Worm (Caenorhabditis elegans) whole organism, early embryonic: ENCODE results near the gene clec-80.
"Not testable (repeated sequence)": the region's sequence is repeated elsewhere in the genome, so short reads cannot be mapped to it uniquely, and the experiment has no call there.

Experiments
- B0310.2 ChIP-seq: sonication (generic microtip); optimal IDR thresholded peaks from 2 replicates; lab custom pipeline; 2016; ENCODE audit warnings: mild to moderate bottlenecking, missing genetic modification characterization, missing compliant biosample characterization
- F13C5.2 ChIP-seq: sonication (generic microtip); optimal IDR thresholded peaks from 2 replicates; lab custom pipeline; 2017; ENCODE audit warnings: mild to moderate bottlenecking, missing genetic modification characterization, inconsistent platforms, missing compliant biosample characterization
- aly-1 ChIP-seq: sonication (generic microtip); optimal IDR thresholded peaks from 2 replicates; lab custom pipeline; 2016; ENCODE audit warnings: missing genetic modification characterization, missing compliant biosample characterization
- ama-1 ChIP-seq: fragments of 150-350 bp; optimal IDR thresholded peaks from 2 replicates; lab custom pipeline; 2014
- ceh-13 ChIP-seq: fragments of 200-800 bp; sonication (Bioruptor generic); optimal IDR thresholded peaks from 2 replicates; lab custom pipeline; 2018; ENCODE audit warnings: mild to moderate bottlenecking, missing genetic modification characterization, missing compliant biosample characterization
- ceh-36 ChIP-seq: sonication (generic microtip); optimal IDR thresholded peaks from 2 replicates; lab custom pipeline; 2016; ENCODE audit warnings: missing genetic modification characterization, inconsistent platforms, missing compliant biosample characterization
- ets-7 ChIP-seq: sonication (generic microtip); optimal IDR thresholded peaks from 2 replicates; lab custom pipeline; 2016; ENCODE audit warnings: missing genotype, missing genetic modification characterization, missing compliant biosample characterization
- flt-1 ChIP-seq: fragments of 200-800 bp; sonication (Bioruptor generic); IDR thresholded peaks from 2 replicates; pipeline ENCODE4 v1.3.6; 2022; ENCODE audit warnings: missing genetic modification characterization, missing compliant biosample characterization
- hmbx-1 ChIP-seq: sonication (generic microtip); optimal IDR thresholded peaks from 2 replicates; lab custom pipeline; 2016; ENCODE audit warnings: mild to moderate bottlenecking, missing genetic modification characterization, missing compliant biosample characterization
- hmg-4 ChIP-seq: fragments of 200-800 bp; sonication (Bioruptor generic); optimal IDR thresholded peaks from 2 replicates; lab custom pipeline; 2018; ENCODE audit warnings: mild to moderate bottlenecking, missing genetic modification characterization, missing compliant biosample characterization
- hnd-1 ChIP-seq: sonication (generic microtip); optimal IDR thresholded peaks from 2 replicates; lab custom pipeline; 2016; ENCODE audit warnings: missing genetic modification characterization, missing compliant biosample characterization
- pes-1 ChIP-seq: fragments of 200-800 bp; sonication (Bioruptor generic); IDR thresholded peaks from 2 replicates; pipeline ENCODE4 v1.3.6; 2022; ENCODE audit warnings: missing genetic modification reagents, missing genetic modification characterization, missing compliant biosample characterization
- scrt-1 ChIP-seq: fragments of 200-800 bp; sonication (Bioruptor generic); IDR thresholded peaks from 2 replicates; pipeline ENCODE4 v1.3.6; 2022; ENCODE audit warnings: missing genetic modification characterization, missing compliant biosample characterization
- sea-1 ChIP-seq: fragments of 200-800 bp; sonication (Bioruptor generic); conservative IDR thresholded peaks from 2 replicates; pipeline ENCODE4 v1.3.6; 2022; ENCODE audit warnings: missing genetic modification characterization, missing compliant biosample characterization
- tbx-11 ChIP-seq: fragments of 200-800 bp; sonication (Bioruptor generic); IDR thresholded peaks from 2 replicates; pipeline ENCODE4 v1.3.6; 2022; ENCODE audit warnings: missing genetic modification characterization, missing compliant biosample characterization
- tbx-37 ChIP-seq: fragments of 200-800 bp; sonication (Bioruptor generic); conservative IDR thresholded peaks from 2 replicates; pipeline ENCODE4 v1.3.6; 2022; ENCODE audit warnings: missing genetic modification reagents, missing genetic modification characterization, missing compliant biosample characterization
- tra-4 ChIP-seq: sonication (generic microtip); optimal IDR thresholded peaks from 2 replicates; lab custom pipeline; 2017; ENCODE audit warnings: missing genetic modification characterization, missing compliant biosample characterization

Gene clec-80

DNA sequence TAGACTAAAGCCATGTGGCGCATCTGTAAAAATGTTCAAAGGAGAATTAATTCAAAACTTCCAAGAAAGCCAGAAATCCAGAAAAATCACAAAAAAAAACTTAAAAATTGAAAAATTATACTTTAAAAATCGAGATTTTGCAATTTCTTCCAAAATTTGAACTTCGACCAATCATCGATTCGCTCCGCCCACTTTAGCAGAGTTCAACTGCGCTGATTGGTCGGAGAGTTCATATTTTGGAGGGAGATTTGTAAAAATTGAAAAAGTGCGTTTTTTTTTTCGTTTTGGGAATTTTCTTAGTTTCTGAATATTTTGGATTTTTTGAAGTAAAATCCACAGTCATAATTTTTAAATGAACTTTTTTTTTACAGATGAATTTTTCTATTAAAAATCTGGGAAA lies 29.6 kb upstream of the clec-80 start:
- TF ChIP-seq sea-1 (no peak), flt-1 (GFP tag; lab: Robert Waterston, UW) (no peak), tbx-11 (no peak), tbx-37 (GFP tag; lab: Robert Waterston, UW) (no peak), ama-1 (lab: Kevin White, UChicago) (no peak)

- TF ChIP-seq F13C5.2 (tag; lab: Kevin White, UChicago) (no peak), ceh-13 (GFP tag; lab: Kevin White, UChicago) (no peak), sea-1 (no peak), B0310.2 (tag; lab: Kevin White, UChicago) (no peak), hnd-1 (tag; lab: Kevin White, UChicago) (no peak), ets-7 (tag; lab: Kevin White, UChicago) (no peak), tbx-37 (GFP tag; lab: Robert Waterston, UW) (no peak), scrt-1 (GFP tag; lab: Robert Waterston, UW) (no peak), aly-1 (tag; lab: Kevin White, UChicago) (no peak), flt-1 (GFP tag; lab: Robert Waterston, UW) (no peak), ama-1 (lab: Kevin White, UChicago) (no peak)
Observed at ce11 chrIV:2798339-2798738, 25.2 kb upstream of the clec-80 start, which contains the start of gene Y54G2A.52. Gene Y54G2A.52, minus strand, starts transcription at chrIV:2798686.

DNA sequence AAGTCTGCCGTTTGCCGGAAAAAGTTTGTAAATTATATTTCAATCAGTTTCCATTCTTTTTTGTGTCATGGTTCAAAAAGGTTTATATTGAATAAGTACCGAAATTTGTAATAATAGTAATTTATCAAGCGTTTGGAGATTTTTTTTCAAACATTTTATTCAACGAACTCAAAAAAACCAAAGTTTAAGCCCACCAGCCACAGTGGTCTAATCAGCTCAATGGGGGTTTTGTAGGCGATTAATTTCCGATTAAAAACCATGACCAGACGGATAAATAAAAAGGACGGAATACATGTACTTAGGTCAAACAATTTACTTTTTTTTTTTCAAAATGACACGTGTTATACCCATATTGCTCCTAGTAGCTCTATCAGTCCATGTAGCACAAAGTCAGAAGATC lies 24.2 kb upstream of the clec-80 start, which contains the start of gene Y54G2A.10:
Y54G2A.10 (plus strand) TSS at position 301 of the 400 bp plus-strand sequence.
- TF ChIP-seq ets-7 (tag; lab: Kevin White, UChicago) (no peak), sea-1 (no peak), tbx-11 (no peak), F13C5.2 (tag; lab: Kevin White, UChicago) (no peak), B0310.2 (tag; lab: Kevin White, UChicago) (no peak), ama-1 (lab: Kevin White, UChicago) (no peak), scrt-1 (GFP tag; lab: Robert Waterston, UW) (no peak), hnd-1 (tag; lab: Kevin White, UChicago) (no peak), hmbx-1 (no peak), tbx-37 (GFP tag; lab: Robert Waterston, UW) (no peak), ceh-36 (tag; lab: Kevin White, UChicago) (no peak), aly-1 (tag; lab: Kevin White, UChicago) (no peak), flt-1 (GFP tag; lab: Robert Waterston, UW) (no peak), tra-4 (no peak), ceh-13 (GFP tag; lab: Kevin White, UChicago) (no peak)

ce11 chrIV:2799890-2800289 lies 23.7 kb upstream of the clec-80 start:
- TF ChIP-seq B0310.2 (tag; lab: Kevin White, UChicago) = no peak
- no peak for TF ChIP-seq pes-1 (GFP tag; lab: Robert Waterston, UW)
- TF ChIP-seq ama-1 (lab: Kevin White, UChicago) = no peak
- TF ChIP-seq tra-4 = no peak
- no peak for TF ChIP-seq hmbx-1

DNA sequence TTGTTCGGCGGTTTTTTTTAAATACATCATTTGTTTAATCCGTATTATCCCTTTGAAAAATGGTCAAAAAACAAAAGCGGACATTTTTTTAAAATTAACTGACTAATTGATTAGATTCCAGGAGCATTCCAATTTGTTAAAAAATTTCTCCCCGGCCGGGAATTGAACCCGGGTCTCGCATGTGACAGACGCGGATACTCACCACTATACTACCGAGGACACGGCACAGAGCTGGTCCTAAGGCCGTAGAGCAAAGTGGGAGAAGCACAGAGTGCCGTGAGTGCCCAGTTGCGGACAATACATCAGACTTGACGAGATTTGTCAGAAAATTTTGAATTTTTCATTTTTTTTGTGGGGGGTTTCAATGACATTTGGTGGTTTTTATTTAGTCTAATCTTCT lies 22.5 kb upstream of the clec-80 start:
- TF ChIP-seq flt-1 (GFP tag; lab: Robert Waterston, UW) (0 out of 2 replicates have a peak, but pooled peaks have one; percentile 13), F13C5.2 (tag; lab: Kevin White, UChicago) (no peak), hnd-1 (tag; lab: Kevin White, UChicago) (no peak), scrt-1 (GFP tag; lab: Robert Waterston, UW) (peak; percentile 38; the same call in 1 of the 2 replicates), pes-1 (GFP tag; lab: Robert Waterston, UW) (peak; percentile 54; the same call in 1 of the 2 replicates)

ce11 chrIV:2801558-2801957 lies 22.0 kb upstream of the clec-80 start, which contains the start of gene Y54G2A.44:
Gene Y54G2A.44, plus strand, starts transcription at chrIV:2801858.
- not testable (repeated sequence) for TF ChIP-seq hmg-4 (GFP tag; lab: Kevin White, UChicago); scrt-1 (GFP tag; lab: Robert Waterston, UW); F13C5.2 (tag; lab: Kevin White, UChicago)

DNA sequence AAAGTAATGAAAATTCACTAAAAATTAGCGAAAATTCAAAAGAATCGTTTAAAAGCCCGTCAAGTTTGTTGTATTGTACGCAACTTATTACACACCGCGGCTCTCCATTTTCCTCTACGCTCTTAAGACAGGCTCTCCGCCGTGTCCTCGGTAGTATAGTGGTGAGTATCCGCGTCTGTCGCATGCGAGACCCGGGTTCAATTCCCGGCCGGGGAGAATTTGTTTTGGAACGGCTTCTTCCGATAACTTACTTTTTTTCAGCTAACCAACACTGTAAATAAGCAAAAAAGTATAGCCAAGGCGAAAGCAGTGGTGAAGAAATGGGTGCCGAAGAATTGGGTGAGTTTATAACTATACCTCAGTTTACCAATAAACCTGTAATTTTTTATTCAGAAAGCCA lies 21.4 kb upstream of the clec-80 start:
- no peak for TF ChIP-seq ets-7 (tag; lab: Kevin White, UChicago)
- TF ChIP-seq pes-1 (GFP tag; lab: Robert Waterston, UW) = peak; percentile 72
- TF ChIP-seq B0310.2 (tag; lab: Kevin White, UChicago) = peak; percentile 22
- 0 out of 2 replicates have a peak, but pooled peaks have one; percentile 53 for TF ChIP-seq tbx-11
- no peak for TF ChIP-seq tra-4
- TF ChIP-seq ceh-13 (GFP tag; lab: Kevin White, UChicago) = peak; percentile 37
- no peak for TF ChIP-seq hmbx-1
- peak; percentile 70 for TF ChIP-seq flt-1 (GFP tag; lab: Robert Waterston, UW)
- TF ChIP-seq hnd-1 (tag; lab: Kevin White, UChicago) = peak; percentile 14
- TF ChIP-seq ceh-36 (tag; lab: Kevin White, UChicago) = peak; percentile 50
- TF ChIP-seq scrt-1 (GFP tag; lab: Robert Waterston, UW) = peak; percentile 78
- 0 out of 2 replicates have a peak, but pooled peaks have one; percentile 40 for TF ChIP-seq sea-1
- peak; percentile 5 for TF ChIP-seq aly-1 (tag; lab: Kevin White, UChicago)
- no peak for TF ChIP-seq ama-1 (lab: Kevin White, UChicago)
- peak; percentile 46 for TF ChIP-seq hmg-4 (GFP tag; lab: Kevin White, UChicago)
- peak; percentile 38; the same call in 1 of the 2 replicates for TF ChIP-seq tbx-37 (GFP tag; lab: Robert Waterston, UW)
- TF ChIP-seq F13C5.2 (tag; lab: Kevin White, UChicago) = no peak

DNA sequence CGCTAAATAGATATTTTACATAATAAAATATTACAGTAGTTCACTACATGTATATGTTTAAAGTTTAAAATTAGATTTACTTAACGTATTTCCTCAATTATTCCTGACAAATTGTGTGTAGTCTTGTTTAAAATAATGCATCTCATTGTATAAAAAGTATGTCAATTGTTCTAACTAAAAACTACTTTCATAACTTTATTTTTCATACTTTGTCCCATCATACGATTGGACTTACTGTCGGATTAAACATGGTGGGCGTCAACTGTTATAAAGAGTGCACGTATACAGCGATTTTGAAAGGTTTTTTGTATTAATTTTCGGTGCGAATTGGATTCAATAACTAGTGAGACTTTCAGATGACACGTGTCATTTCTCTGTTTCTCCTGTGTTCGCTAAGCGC lies 19.9 kb upstream of the clec-80 start, which contains the start of gene Y54G2A.32:
Y54G2A.32 (plus strand) TSS at position 301 of the 400 bp plus-strand sequence.
- TF ChIP-seq ama-1 (lab: Kevin White, UChicago) = no peak
- TF ChIP-seq scrt-1 (GFP tag; lab: Robert Waterston, UW) = no peak
- no peak for TF ChIP-seq aly-1 (tag; lab: Kevin White, UChicago)
- no peak for TF ChIP-seq flt-1 (GFP tag; lab: Robert Waterston, UW)
- TF ChIP-seq pes-1 (GFP tag; lab: Robert Waterston, UW) = no peak
- TF ChIP-seq ets-7 (tag; lab: Kevin White, UChicago) = no peak
- TF ChIP-seq sea-1 = no peak
- TF ChIP-seq B0310.2 (tag; lab: Kevin White, UChicago) = no peak
- TF ChIP-seq hmg-4 (GFP tag; lab: Kevin White, UChicago) = no peak
- TF ChIP-seq ceh-36 (tag; lab: Kevin White, UChicago) = no peak
- TF ChIP-seq tbx-11 = no peak
- no peak for TF ChIP-seq tra-4
- no peak for TF ChIP-seq hmbx-1
- TF ChIP-seq tbx-37 (GFP tag; lab: Robert Waterston, UW) = no peak
- no peak for TF ChIP-seq ceh-13 (GFP tag; lab: Kevin White, UChicago)
- TF ChIP-seq F13C5.2 (tag; lab: Kevin White, UChicago) = no peak
- TF ChIP-seq hnd-1 (tag; lab: Kevin White, UChicago) = no peak
